Worm (Caenorhabditis elegans): Measurements from ENCODE around the gene pals-37.

pals-37 gene

DNA sequence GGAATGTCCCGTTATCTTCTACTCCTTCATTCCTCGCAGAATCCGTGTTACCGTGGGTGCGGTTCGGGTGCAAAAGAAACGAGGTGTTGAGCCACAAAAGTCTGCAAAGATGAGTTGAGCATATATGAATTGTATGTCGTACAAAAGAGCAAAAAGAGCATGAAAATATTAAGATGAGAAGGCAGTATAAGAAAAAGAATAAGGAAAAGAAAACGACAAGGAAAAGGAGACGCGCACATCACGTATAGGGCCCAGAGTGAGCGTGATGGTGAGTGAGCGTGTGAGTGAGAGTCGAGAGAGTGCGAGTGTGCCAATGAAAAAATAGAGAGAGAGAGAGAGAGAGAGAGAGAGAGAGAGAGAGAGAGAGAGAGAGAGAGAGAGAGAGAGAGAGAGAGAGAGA lies 21.6 kb upstream of the pals-37 start, which contains the start of gene egl-10:
Gene egl-10 (minus strand): TSS at position 101 of the 400 bp plus-strand sequence.
- no peak for TF ChIP-seq crh-2 (tag; optimal IDR thresholded peaks at IDR 0.05)
- TF ChIP-seq R02D3.7 (tag; optimal IDR thresholded peaks at IDR 0.05) = no peak
- TF ChIP-seq sma-3 (GFP tag; optimal IDR thresholded peaks at IDR 0.05) = no peak
- no peak for TF ChIP-seq nhr-12 (tag; optimal IDR thresholded peaks at IDR 0.05)
- TF ChIP-seq sem-4 (tag; optimal IDR thresholded peaks at IDR 0.05) = no peak
- peak; percentile 14 for TF ChIP-seq nhr-129 (tag; optimal IDR thresholded peaks at IDR 0.05)
- TF ChIP-seq blmp-1 (tag; optimal IDR thresholded peaks at IDR 0.05; ENCODE audit: insufficient read depth) = no peak
- no peak for TF ChIP-seq egl-27 (tag; optimal IDR thresholded peaks at IDR 0.05)
- TF ChIP-seq nhr-11 (tag; optimal IDR thresholded peaks at IDR 0.05) = no peak
- TF ChIP-seq sma-9 (GFP tag; optimal IDR thresholded peaks at IDR 0.05) = peak; percentile 26
- TF ChIP-seq sma-9 (tag; optimal IDR thresholded peaks at IDR 0.05) = no peak
- no peak for TF ChIP-seq lin-11 (tag; optimal IDR thresholded peaks at IDR 0.05)
- TF ChIP-seq C34F6.9 (tag; optimal IDR thresholded peaks at IDR 0.05) = no peak
- TF ChIP-seq nhr-21 (tag; optimal IDR thresholded peaks at IDR 0.05) = no peak
- TF ChIP-seq nhr-237 (tag; optimal IDR thresholded peaks at IDR 0.05) = no peak
- TF ChIP-seq peb-1 (tag; optimal IDR thresholded peaks at IDR 0.05) = no peak
- no peak for TF ChIP-seq elt-1 (tag; optimal IDR thresholded peaks at IDR 0.05)
- no peak for TF ChIP-seq dmd-4 (tag; optimal IDR thresholded peaks at IDR 0.05)
- TF ChIP-seq lsy-2 (tag; optimal IDR thresholded peaks at IDR 0.05) = peak in 1 of 2 experiments; percentile 8
- no peak for TF ChIP-seq lin-13 (GFP tag; optimal IDR thresholded peaks at IDR 0.05)
- TF ChIP-seq ztf-11 (tag; optimal IDR thresholded peaks at IDR 0.05) = no peak

DNA sequence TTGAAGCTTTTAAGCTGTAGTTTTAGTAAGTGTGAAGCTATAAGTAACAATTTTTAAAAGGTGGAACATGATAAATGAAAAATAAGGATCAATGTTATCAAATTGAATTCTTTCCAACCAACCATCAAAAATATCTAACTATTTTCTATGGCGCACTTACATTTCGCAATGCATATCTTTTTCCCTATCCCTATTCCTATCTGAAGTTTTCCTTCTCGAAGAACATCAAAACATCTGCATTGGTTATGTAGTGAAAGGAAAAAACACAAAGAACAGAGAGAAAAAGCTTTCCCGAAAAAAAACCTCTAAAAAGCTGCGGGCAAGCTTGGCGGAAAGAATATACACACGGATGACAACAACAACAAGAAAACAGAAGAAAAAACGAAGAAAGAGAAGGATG lies 19.3 kb upstream of the pals-37 start:
- no peak for TF ChIP-seq nhr-21 (tag; optimal IDR thresholded peaks at IDR 0.05)
- no peak for TF ChIP-seq dmd-4 (tag; optimal IDR thresholded peaks at IDR 0.05)
- peak; percentile 38 for TF ChIP-seq unc-55 (GFP tag; optimal IDR thresholded peaks at IDR 0.05)
- no peak for TF ChIP-seq ama-1 (optimal IDR thresholded peaks at IDR 0.05)
- TF ChIP-seq gmeb-1 (tag; optimal IDR thresholded peaks at IDR 0.05) = no peak
- no peak for TF ChIP-seq crh-2 (tag; optimal IDR thresholded peaks at IDR 0.05)
- no peak for TF ChIP-seq blmp-1 (tag; optimal IDR thresholded peaks at IDR 0.05; ENCODE audit: insufficient read depth)

DNA sequence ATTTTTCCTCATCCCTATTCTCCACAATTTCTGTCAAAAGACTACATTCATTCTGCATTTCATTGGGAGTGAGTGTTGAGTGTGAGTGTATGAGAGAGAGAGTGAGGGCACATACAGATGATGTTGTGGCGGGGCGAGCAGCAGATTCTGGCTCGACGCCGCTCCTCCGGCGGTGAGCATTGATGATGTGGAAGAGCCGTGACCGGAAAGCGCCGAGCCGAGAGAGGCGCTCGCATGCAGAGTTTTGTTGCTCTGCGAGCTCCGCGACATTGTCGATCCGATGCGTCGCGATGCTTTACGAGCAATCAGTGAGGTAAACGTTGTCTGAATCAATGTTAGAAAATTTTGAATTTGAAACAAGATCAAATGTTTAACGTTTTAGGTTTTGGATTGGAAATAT lies 14.4 kb upstream of the pals-37 start:
- TF ChIP-seq nhr-25 (tag; optimal IDR thresholded peaks at IDR 0.05) (no peak), nhr-21 (tag; optimal IDR thresholded peaks at IDR 0.05) (no peak), R02D3.7 (tag; optimal IDR thresholded peaks at IDR 0.05) (no peak), C34F6.9 (tag; optimal IDR thresholded peaks at IDR 0.05) (no peak), elt-3 (tag; optimal IDR thresholded peaks at IDR 0.05) (no peak), ama-1 (optimal IDR thresholded peaks at IDR 0.05) (no peak), ceh-82 (tag; optimal IDR thresholded peaks at IDR 0.05) (no peak)

DNA sequence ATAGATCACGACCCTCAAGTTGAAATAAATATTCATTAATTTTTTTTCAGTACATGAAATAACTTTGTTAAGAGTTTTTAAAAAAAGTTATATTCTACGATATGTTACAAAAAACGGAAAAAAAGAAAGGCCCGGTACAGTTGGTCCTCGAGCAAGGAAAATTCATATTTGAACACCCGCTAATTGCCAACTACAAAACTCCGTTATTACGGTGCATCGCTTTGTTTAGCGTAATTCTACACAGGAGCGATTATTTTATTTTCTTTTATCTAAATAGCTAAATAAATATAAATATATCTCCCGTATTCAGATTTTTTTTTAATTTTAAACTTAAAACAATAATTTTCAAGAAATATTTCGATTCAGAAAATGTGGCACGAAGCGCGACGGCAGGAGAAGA lies 9.1 kb upstream of the pals-37 start, which contains the start of gene F28C1.1:
Gene F28C1.1 (plus strand): TSS at position 365 of the 400 bp plus-strand sequence.
- TF ChIP-seq gmeb-1 (tag; optimal IDR thresholded peaks at IDR 0.05) = peak; percentile 89
- TF ChIP-seq C34F6.9 (tag; optimal IDR thresholded peaks at IDR 0.05) = peak; percentile 40
- peak; percentile 62 for TF ChIP-seq unc-55 (GFP tag; optimal IDR thresholded peaks at IDR 0.05)
- no peak for TF ChIP-seq dmd-4 (tag; optimal IDR thresholded peaks at IDR 0.05)
- TF ChIP-seq egl-27 (tag; optimal IDR thresholded peaks at IDR 0.05) = no peak
- TF ChIP-seq ztf-4 (tag; optimal IDR thresholded peaks at IDR 0.05) = no peak
- no peak for TF ChIP-seq sma-9 (GFP tag; optimal IDR thresholded peaks at IDR 0.05)
- no peak for TF ChIP-seq sma-9 (tag; optimal IDR thresholded peaks at IDR 0.05)
- TF ChIP-seq lin-13 (GFP tag; optimal IDR thresholded peaks at IDR 0.05) = peak; percentile 7
- TF ChIP-seq mab-5 (tag; optimal IDR thresholded peaks at IDR 0.05) = no peak
- no peak for TF ChIP-seq nhr-6 (tag; optimal IDR thresholded peaks at IDR 0.05)
- TF ChIP-seq ztf-1 (GFP tag; conservative IDR thresholded peaks at IDR 0.05) = no peak
- no peak for TF ChIP-seq nhr-77 (tag; optimal IDR thresholded peaks at IDR 0.05)
- no peak for TF ChIP-seq snpc-4 (tag; optimal IDR thresholded peaks at IDR 0.05)
- no peak for TF ChIP-seq peb-1 (tag; optimal IDR thresholded peaks at IDR 0.05)
- TF ChIP-seq sem-4 (tag; optimal IDR thresholded peaks at IDR 0.05) = no peak
- no peak for TF ChIP-seq lin-39 (tag; optimal IDR thresholded peaks at IDR 0.05)
- no peak for TF ChIP-seq lsy-2 (tag; optimal IDR thresholded peaks at IDR 0.05)
- TF ChIP-seq R02D3.7 (tag; optimal IDR thresholded peaks at IDR 0.05) = peak; percentile 29

DNA sequence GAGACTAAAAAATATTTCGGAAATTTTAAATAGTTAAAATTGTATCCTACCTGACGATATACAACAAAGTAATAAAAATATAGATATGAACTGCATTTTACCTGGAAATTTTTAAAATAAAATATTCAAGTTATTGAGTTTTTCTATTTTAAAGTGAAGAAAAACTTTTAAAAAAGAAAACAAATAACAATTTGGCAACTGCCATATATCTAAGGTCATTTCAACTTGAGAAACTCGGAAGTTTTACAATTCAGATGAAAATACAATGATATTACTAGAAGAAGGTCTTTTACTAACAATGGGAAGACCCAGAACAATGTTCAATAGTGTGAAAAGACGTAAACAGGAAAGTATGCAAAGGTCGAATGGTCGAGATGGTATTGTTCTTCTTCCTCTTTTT lies 8.6 kb upstream of the pals-37 start, which contains the start of gene C54D10.10:
Gene C54D10.10 (minus strand): TSS at position 101 of the 400 bp plus-strand sequence.
- TF ChIP-seq nhr-25 (tag; optimal IDR thresholded peaks at IDR 0.05) = peak; percentile 41
- no peak for TF ChIP-seq zag-1 (tag; optimal IDR thresholded peaks at IDR 0.05)

All from whole organism, L2 larva.